Worm (Caenorhabditis elegans): ENCODE data around the gene pho-11.

pho-11 gene

DNA sequence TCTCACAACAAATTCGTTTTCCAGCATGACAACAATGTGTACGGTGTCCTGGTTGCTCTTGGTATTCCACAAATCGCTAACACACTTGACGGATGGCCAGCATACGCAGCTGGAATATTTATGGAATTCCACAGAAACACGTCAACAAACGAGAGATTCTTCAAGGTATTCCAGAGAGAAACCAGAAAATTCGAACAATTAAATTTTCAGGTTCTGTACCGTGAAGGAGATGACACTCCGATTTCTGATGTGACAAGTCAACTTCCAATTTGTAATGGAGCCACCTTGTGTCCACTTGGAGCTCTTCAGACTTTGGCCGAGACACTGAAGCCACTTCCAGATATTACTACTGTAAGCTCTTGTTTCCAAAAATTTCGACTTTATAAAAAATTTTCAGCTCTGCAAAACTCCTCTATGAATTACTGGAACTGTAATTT, 2.3 kb downstream of the pho-11 start (continued):
- TF ChIP-seq F49E8.2 (tag; optimal IDR thresholded peaks at IDR 0.05; ENCODE audit: borderline replicate concordance) (no peak), egl-27 (tag; optimal IDR thresholded peaks at IDR 0.05) (no peak), ztf-7 (tag; optimal IDR thresholded peaks at IDR 0.05) (no peak), daf-8 (GFP tag; IDR thresholded peaks at IDR 0.05) (no peak), dmd-9 (GFP tag; IDR thresholded peaks at IDR 0.05) (no peak), dmd-6 (GFP tag; IDR thresholded peaks at IDR 0.05) (no peak), snpc-4 (tag; optimal IDR thresholded peaks at IDR 0.05) (no peak), vab-7 (GFP tag; IDR thresholded peaks at IDR 0.05) (peak; percentile 28; the same call in 1 of the 2 replicates), lsy-2 (tag; optimal IDR thresholded peaks at IDR 0.05) (peak in 1 of 2 experiments; percentile 11), skn-1 (tag; optimal IDR thresholded peaks at IDR 0.05) (no peak), mxl-2 (GFP tag; conservative IDR thresholded peaks at IDR 0.05) (no peak), hmg-1.1 (GFP tag; IDR thresholded peaks at IDR 0.05) (no peak), spr-1 (tag; optimal IDR thresholded peaks at IDR 0.05) (no peak), arid-1 (GFP tag; conservative IDR thresholded peaks at IDR 0.05) (no peak), fos-1 (tag; optimal IDR thresholded peaks at IDR 0.05) (no peak), daf-12 (tag; optimal IDR thresholded peaks at IDR 0.05) (no peak), T26A8.4 (GFP tag; IDR thresholded peaks at IDR 0.05) (peak; percentile 60), F10B5.3 (tag; optimal IDR thresholded peaks at IDR 0.05) (no peak), ZK546.5 (tag; optimal IDR thresholded peaks at IDR 0.05) (no peak), aly-2 (tag; optimal IDR thresholded peaks at IDR 0.05) (no peak), dve-1 (tag; optimal IDR thresholded peaks at IDR 0.05; ENCODE audit: insufficient read depth) (peak; percentile 28), F44E2.7 (GFP tag; IDR thresholded peaks at IDR 0.05) (no peak), lin-13 (GFP tag; optimal IDR thresholded peaks at IDR 0.05) (peak; percentile 61), Y105C5A.15 (GFP tag; IDR thresholded peaks at IDR 0.05) (no peak), nhr-42 (GFP tag; IDR thresholded peaks at IDR 0.05) (no peak), daf-16 (GFP tag; optimal IDR thresholded peaks at IDR 0.05) (peak in 1 of 2 experiments; percentile 65), daf-16 (tag; optimal IDR thresholded peaks at IDR 0.05) (peak; percentile 50), jun-1 (tag; optimal IDR thresholded peaks at IDR 0.05) (no peak), nhr-237 (tag; optimal IDR thresholded peaks at IDR 0.05) (no peak), lin-1 (GFP tag; IDR thresholded peaks at IDR 0.05) (peak; percentile 21; the same call in 1 of the 2 replicates), lin-39 (tag; optimal IDR thresholded peaks at IDR 0.05) (no peak), ZK337.2 (GFP tag; IDR thresholded peaks at IDR 0.05) (no peak), zfp-3 (GFP tag; conservative IDR thresholded peaks at IDR 0.05) (peak; percentile 67), fkh-10 (GFP tag; optimal IDR thresholded peaks at IDR 0.05) (no peak), mdt-29 (GFP tag; IDR thresholded peaks at IDR 0.05) (peak; percentile 30; the same call in 1 of the 2 replicates), madf-9 (GFP tag; conservative IDR thresholded peaks at IDR 0.05) (no peak), nhr-102 (tag; optimal IDR thresholded peaks at IDR 0.05) (peak; percentile 62), R02D3.7 (tag; optimal IDR thresholded peaks at IDR 0.05) (no peak), nhr-11 (tag; optimal IDR thresholded peaks at IDR 0.05) (no peak), egl-43 (GFP tag; IDR thresholded peaks at IDR 0.05) (no peak), ceh-20 (GFP tag; IDR thresholded peaks at IDR 0.05) (0 out of 2 replicates have a peak, but pooled peaks have one; percentile 8), zag-1 (tag; optimal IDR thresholded peaks at IDR 0.05) (no peak), nhr-10 (tag; optimal IDR thresholded peaks at IDR 0.05) (no peak), unc-130 (GFP tag; optimal IDR thresholded peaks at IDR 0.05) (no peak), mxl-3 (GFP tag; optimal IDR thresholded peaks at IDR 0.05) (no peak), mep-1 (tag; optimal IDR thresholded peaks at IDR 0.05) (peak; percentile 71), zip-2 (tag; optimal IDR thresholded peaks at IDR 0.05) (no peak), unc-39 (tag; optimal IDR thresholded peaks at IDR 0.05) (no peak), Y48G9A.11 (GFP tag; IDR thresholded peaks at IDR 0.05) (no peak), D1046.2 (GFP tag; IDR thresholded peaks at IDR 0.05) (peak; percentile 59; the same call in 1 of the 2 replicates), nhr-41 (GFP tag; IDR thresholded peaks at IDR 0.05) (no peak), Y5F2A.4 (GFP tag; optimal IDR thresholded peaks at IDR 0.05) (no peak), daf-19 (GFP tag; conservative IDR thresholded peaks at IDR 0.05) (no peak)

Data from whole organism, L4 larva.